Fruit fly (Drosophila melanogaster) whole organism, embryonic: ENCODE data around the gene Blos4.

Experiments used
- Aef1 ChIP-seq: fragments of 200-800 bp; sonication (Bioruptor generic); IDR thresholded peaks from 3 replicates; pipeline ENCODE4 v1.3.6; 2022; ENCODE audit warnings: missing biosample characterization, missing genetic modification characterization
- CG10209 ChIP-seq: fragments of 200-800 bp; sonication (Bioruptor generic); optimal IDR thresholded peaks from 3 replicates; lab custom pipeline; 2017; ENCODE audit warnings: missing biosample characterization, mild to moderate bottlenecking, missing genetic modification characterization, missing genetic modification reagents
- CG11398 ChIP-seq: fragments of 200-800 bp; sonication (Bioruptor generic); optimal IDR thresholded peaks from 2 replicates; lab custom pipeline; 2016; ENCODE audit warnings: missing biosample characterization, missing genetic modification characterization
- CG12744 ChIP-seq: fragments of 200-800 bp; sonication (Bioruptor generic); optimal IDR thresholded peaks from 2 replicates; lab custom pipeline; 2016; ENCODE audit warnings: missing biosample characterization, missing genetic modification characterization
- CG14710 ChIP-seq: fragments of 200-800 bp; sonication (Bioruptor generic); optimal IDR thresholded peaks from 3 replicates; lab custom pipeline; 2019; ENCODE audit warnings: missing biosample characterization, mild to moderate bottlenecking, missing genetic modification characterization, moderate library complexity
- CG1529 ChIP-seq: fragments of 200-800 bp; sonication (Bioruptor generic); optimal IDR thresholded peaks from 3 replicates; lab custom pipeline; 2018; ENCODE audit warnings: missing biosample characterization, missing genetic modification characterization
- CG16813 ChIP-seq: fragments of 200-800 bp; sonication (Bioruptor generic); IDR thresholded peaks from 3 replicates; pipeline ENCODE4 v1.3.6; 2022; ENCODE audit warnings: missing biosample characterization, missing genetic modification characterization; ENCODE audit not compliant: partially characterized antibody
- CG17568 ChIP-seq: fragments of 200-800 bp; sonication (Bioruptor generic); optimal IDR thresholded peaks from 2 replicates; lab custom pipeline; 2018; ENCODE audit warnings: missing biosample characterization, mild to moderate bottlenecking, missing genetic modification characterization, moderate library complexity
- CG17802 ChIP-seq: fragments of 200-800 bp; sonication (Bioruptor generic); optimal IDR thresholded peaks from 2 replicates; lab custom pipeline; 2018; ENCODE audit warnings: missing biosample characterization, mild to moderate bottlenecking, missing genetic modification characterization, moderate library complexity
- CG1792 ChIP-seq: fragments of 200-800 bp; sonication (Bioruptor generic); optimal IDR thresholded peaks from 2 replicates; lab custom pipeline; 2016; ENCODE audit warnings: missing biosample characterization, missing genetic modification characterization
- CG18764 ChIP-seq: fragments of 200-800 bp; sonication (Bioruptor generic); optimal IDR thresholded peaks from 3 replicates; lab custom pipeline; 2016; ENCODE audit warnings: missing biosample characterization, missing genetic modification characterization
- CG2120 ChIP-seq: fragments of 200-800 bp; sonication (Bioruptor generic); optimal IDR thresholded peaks from 3 replicates; lab custom pipeline; 2016; ENCODE audit warnings: missing biosample characterization, missing genetic modification characterization
- CG43689 ChIP-seq: fragments of 200-800 bp; sonication (Bioruptor generic); IDR thresholded peaks from 2 replicates; pipeline ENCODE4 v1.3.6; 2022; ENCODE audit warnings: missing biosample characterization, missing genetic modification characterization
- CG4707 ChIP-seq: fragments of 200-800 bp; sonication (Bioruptor generic); optimal IDR thresholded peaks from 2 replicates; lab custom pipeline; 2018; ENCODE audit warnings: missing biosample characterization, mild to moderate bottlenecking, missing genetic modification characterization, moderate library complexity
- CG6175 ChIP-seq: fragments of 200-800 bp; sonication (Bioruptor generic); IDR thresholded peaks from 3 replicates; pipeline ENCODE4 v1.3.6; 2022; ENCODE audit warnings: missing biosample characterization, missing genetic modification characterization
- CG7745 ChIP-seq: fragments of 200-800 bp; sonication (Bioruptor generic); optimal IDR thresholded peaks from 2 replicates; lab custom pipeline; 2018; ENCODE audit warnings: missing biosample characterization, mild to moderate bottlenecking, missing genetic modification characterization, moderate library complexity
- CG7839 ChIP-seq: fragments of 200-800 bp; sonication (Bioruptor generic); optimal IDR thresholded peaks from 3 replicates; lab custom pipeline; 2018; ENCODE audit warnings: missing biosample characterization, mild to moderate bottlenecking, missing genetic modification characterization, moderate library complexity
- CG8944 ChIP-seq: fragments of 200-800 bp; sonication (Bioruptor generic); optimal IDR thresholded peaks from 3 replicates; lab custom pipeline; 2016; ENCODE audit warnings: missing biosample characterization, missing genetic modification characterization
- CTCF ChIP-seq: fragments of 200-800 bp; sonication (Bioruptor generic); optimal IDR thresholded peaks from 2 replicates; lab custom pipeline; 2017; ENCODE audit warnings: missing biosample characterization, mild to moderate bottlenecking, missing genetic modification characterization, moderate library complexity
- CoRest ChIP-seq: fragments of 200-800 bp; sonication (Bioruptor generic); optimal IDR thresholded peaks from 3 replicates; lab custom pipeline; 2018; ENCODE audit warnings: missing biosample characterization, mild to moderate bottlenecking, missing genetic modification characterization, moderate library complexity
- Dp ChIP-seq: fragments of 200-800 bp; sonication (Bioruptor generic); optimal IDR thresholded peaks from 2 replicates; lab custom pipeline; 2018; ENCODE audit warnings: missing biosample characterization, mild to moderate bottlenecking, missing genetic modification characterization, moderate library complexity
- E2f1 ChIP-seq: fragments of 200-800 bp; sonication (Bioruptor generic); IDR thresholded peaks from 2 replicates; pipeline ENCODE4 v1.3.6; 2022; ENCODE audit warnings: missing biosample characterization, missing genetic modification characterization
- E2f2 ChIP-seq: fragments of 200-800 bp; sonication (Bioruptor generic); IDR thresholded peaks from 2 replicates; pipeline ENCODE4 v1.3.6; 2022; ENCODE audit warnings: missing biosample characterization, missing genetic modification characterization
- Ets65A ChIP-seq: fragments of 200-800 bp; sonication (Bioruptor generic); peaks from one replicate; lab custom pipeline; 2016; ENCODE audit warnings: missing biosample characterization, missing genetic modification characterization
- HLH3B ChIP-seq: fragments of 200-800 bp; sonication (Bioruptor generic); IDR thresholded peaks from 2 replicates; pipeline ENCODE4 v1.3.6; 2022; ENCODE audit warnings: missing biosample characterization, missing genetic modification characterization
- Hmr ChIP-seq: fragments of 200-800 bp; sonication (Bioruptor generic); optimal IDR thresholded peaks from 3 replicates; lab custom pipeline; 2017; ENCODE audit warnings: mild to moderate bottlenecking, missing biosample characterization, missing genetic modification reagents, missing genetic modification characterization
- Jarid2 ChIP-seq: fragments of 200-800 bp; sonication (Bioruptor generic); optimal IDR thresholded peaks from 3 replicates; lab custom pipeline; 2017; ENCODE audit warnings: mild to moderate bottlenecking, missing biosample characterization, missing genetic modification reagents, missing genetic modification characterization
- Lpt ChIP-seq: fragments of >200 bp; optimal IDR thresholded peaks from 2 replicates; lab custom pipeline; 2018; ENCODE audit warnings: missing biosample characterization, missing genetic modification characterization
- MESR4 ChIP-seq: fragments of 200-800 bp; sonication (Bioruptor generic); optimal IDR thresholded peaks from 2 replicates; lab custom pipeline; 2018; ENCODE audit warnings: missing biosample characterization, mild to moderate bottlenecking, missing genetic modification characterization, moderate library complexity
- Nf-YA ChIP-seq: fragments of 200-800 bp; sonication (Bioruptor generic); IDR thresholded peaks from 2 replicates; pipeline ENCODE4 v1.3.6; 2022; ENCODE audit warnings: missing biosample characterization, missing genetic modification characterization
- Nf-YB ChIP-seq: fragments of 200-800 bp; sonication (Bioruptor generic); optimal IDR thresholded peaks from 3 replicates; lab custom pipeline; 2019; ENCODE audit warnings: missing biosample characterization, mild to moderate bottlenecking, missing genetic modification characterization, moderate library complexity
- Scr ChIP-seq: fragments of 200-800 bp; sonication (Bioruptor generic); IDR thresholded peaks from 2 replicates; pipeline ENCODE4 v1.3.6; 2022; ENCODE audit warnings: missing biosample characterization, missing genetic modification characterization; ENCODE audit not compliant: partially characterized antibody
- Spps ChIP-seq: fragments of 200-800 bp; sonication (Bioruptor generic); optimal IDR thresholded peaks from 2 replicates; lab custom pipeline; 2018; ENCODE audit warnings: missing biosample characterization, mild to moderate bottlenecking, missing genetic modification characterization
- Sry-β ChIP-seq: fragments of 200-800 bp; sonication (Bioruptor generic); optimal IDR thresholded peaks from 2 replicates; lab custom pipeline; 2018; ENCODE audit warnings: missing biosample characterization, mild to moderate bottlenecking, missing genetic modification characterization, moderate library complexity
- TFAM ChIP-seq: fragments of 200-800 bp; sonication (Bioruptor generic); optimal IDR thresholded peaks from 2 replicates; lab custom pipeline; 2017; ENCODE audit warnings: missing biosample characterization, missing genetic modification characterization, inconsistent platforms
- Taf1 ChIP-seq: fragments of 200-800 bp; sonication (Bioruptor generic); IDR thresholded peaks from 2 replicates; pipeline ENCODE4 v1.3.6; 2022; ENCODE audit warnings: missing biosample characterization, missing genetic modification characterization
- bsh ChIP-seq, 2 experiments: fragments of 200-800 bp; sonication (Bioruptor generic); optimal IDR thresholded peaks; 2 replicates each; lab custom pipeline; 2017 to 2018; ENCODE audit warnings: mild to moderate bottlenecking in 2 of 2, missing biosample characterization in 2 of 2, missing genetic modification characterization in 2 of 2, moderate library complexity in 1 of 2
- cg ChIP-seq: fragments of 200-800 bp; sonication (Bioruptor generic); optimal IDR thresholded peaks from 3 replicates; lab custom pipeline; 2019; ENCODE audit warnings: missing biosample characterization, mild to moderate bottlenecking, missing genetic modification characterization, moderate library complexity
- crc ChIP-seq: fragments of 200-800 bp; sonication (Bioruptor generic); optimal IDR thresholded peaks from 2 replicates; lab custom pipeline; 2016; ENCODE audit warnings: missing biosample characterization, missing genetic modification characterization
- esg ChIP-seq: fragments of 200-800 bp; sonication (Bioruptor generic); conservative IDR thresholded peaks from 2 replicates; pipeline ENCODE4 v1.3.6; 2022; ENCODE audit warnings: missing biosample characterization, missing genetic modification characterization
- grn ChIP-seq: fragments of 200-800 bp; sonication (Bioruptor generic); optimal IDR thresholded peaks from 3 replicates; lab custom pipeline; 2017; ENCODE audit warnings: missing biosample characterization, missing genetic modification characterization
- gsb ChIP-seq: fragments of 200-800 bp; sonication (Bioruptor generic); IDR thresholded peaks from 2 replicates; pipeline ENCODE4 v1.3.6; 2022; ENCODE audit warnings: missing biosample characterization, missing genetic modification characterization
- h ChIP-seq: fragments of >200 bp; optimal IDR thresholded peaks from 2 replicates; lab custom pipeline; 2017
- ham ChIP-seq: fragments of 200-800 bp; sonication (Bioruptor generic); IDR thresholded peaks from 2 replicates; pipeline ENCODE4 v1.3.6; 2022; ENCODE audit warnings: missing biosample characterization, missing genetic modification characterization
- ken ChIP-seq: fragments of 200-800 bp; sonication (Bioruptor generic); IDR thresholded peaks from 3 replicates; pipeline ENCODE4 v1.3.6; 2022; ENCODE audit warnings: missing biosample characterization, missing genetic modification characterization
- nmo ChIP-seq: fragments of 200-800 bp; sonication (Bioruptor generic); optimal IDR thresholded peaks from 2 replicates; lab custom pipeline; 2018; ENCODE audit warnings: missing biosample characterization, mild to moderate bottlenecking, missing genetic modification characterization, moderate library complexity
- odd ChIP-seq: fragments of 200-800 bp; sonication (Bioruptor generic); optimal IDR thresholded peaks from 2 replicates; lab custom pipeline; 2017; ENCODE audit warnings: missing biosample characterization, mild to moderate bottlenecking, missing genetic modification characterization
- sc ChIP-seq, 3 experiments: fragments of >200 bp in 2 of 3; fragments of 200-800 bp in 1 of 3; sonication (Bioruptor generic) in 1 of 3; optimal IDR thresholded peaks; 2 replicates in 2 of 3; 3 replicates in 1 of 3; lab custom pipeline; 2017; ENCODE audit warnings: mild to moderate bottlenecking in 1 of 3, missing biosample characterization in 1 of 3, missing genetic modification characterization in 1 of 3, missing genetic modification reagents in 1 of 3
- stwl ChIP-seq: fragments of 200-800 bp; sonication (Bioruptor generic); optimal IDR thresholded peaks from 3 replicates; lab custom pipeline; 2018; ENCODE audit warnings: missing biosample characterization, mild to moderate bottlenecking, missing genetic modification characterization, moderate library complexity
- twi ChIP-seq: fragments of 200-800 bp; optimal IDR thresholded peaks from 2 replicates; lab custom pipeline; 2019; ENCODE audit warnings: missing biosample characterization, mild to moderate bottlenecking, missing genetic modification characterization, moderate library complexity

The Blos4 gene

dm6 chr3L:10861657-10862543 lies 17.0 kb upstream of the Blos4 start (continued):
- TF ChIP-seq odd: no peak
- no peak for TF ChIP-seq CG8944 (GFP tag; lab: Kevin White, UChicago)
- TF ChIP-seq CG6175 (GFP tag; lab: Robert Waterston, UW): no peak
- TF ChIP-seq CG7745 (tag; lab: Kevin White, UChicago): no peak
- no peak for TF ChIP-seq grn
- no peak for TF ChIP-seq sc (optimal IDR thresholded peaks at IDR 0.05; lab: Kevin White, UChicago)
- TF ChIP-seq sc (GFP tag; optimal IDR thresholded peaks at IDR 0.05; lab: Kevin White, UChicago): no peak
- TF ChIP-seq CG14710 (tag; lab: Kevin White, UChicago): no peak
- no peak for TF ChIP-seq E2f2 (GFP tag; lab: Robert Waterston, UW)
- TF ChIP-seq crc (GFP tag; lab: Kevin White, UChicago): no peak
- TF ChIP-seq CTCF (GFP tag; lab: Kevin White, UChicago): no peak
- peak; percentile 24 for TF ChIP-seq CG2120 (GFP tag; lab: Kevin White, UChicago)
- TF ChIP-seq Aef1 (GFP tag; lab: Robert Waterston, UW): no peak
- no peak for TF ChIP-seq CG12744 (GFP tag; lab: Kevin White, UChicago)
- TF ChIP-seq stwl (tag; lab: Kevin White, UChicago): no peak
- TF ChIP-seq Spps (tag; lab: Kevin White, UChicago): no peak
- no peak for TF ChIP-seq Scr (GFP tag; lab: Robert Waterston, UW)
- no peak for TF ChIP-seq h (lab: Kevin White, UChicago)
- TF ChIP-seq CG43689 (GFP tag; lab: Robert Waterston, UW): no peak
- no peak for TF ChIP-seq bsh (GFP tag; optimal IDR thresholded peaks at IDR 0.05; lab: Kevin White, UChicago)
- TF ChIP-seq TFAM: no peak
- TF ChIP-seq Ets65A (GFP tag; lab: Kevin White, UChicago): no peak
- TF ChIP-seq cg (GFP tag; lab: Kevin White, UChicago): peak; percentile 29
- no peak for TF ChIP-seq ken (GFP tag; lab: Robert Waterston, UW)
- TF ChIP-seq CG11398: no peak
- TF ChIP-seq Lpt (GFP tag; lab: Kevin White, UChicago): no peak
- TF ChIP-seq MESR4 (GFP tag; lab: Kevin White, UChicago): no peak
- TF ChIP-seq Nf-YA: no peak
- no peak for TF ChIP-seq CG10209 (GFP tag; lab: Kevin White, UChicago)
- no peak for TF ChIP-seq Nf-YB (GFP tag; lab: Kevin White, UChicago)
- TF ChIP-seq nmo (GFP tag; lab: Kevin White, UChicago): no peak
- TF ChIP-seq twi (tag; lab: Kevin White, UChicago): no peak
- TF ChIP-seq Taf1: no peak; the same call in 1 of the 2 replicates
- TF ChIP-seq CG16813 (GFP tag; lab: Robert Waterston, UW): no peak
- no peak for TF ChIP-seq CG17802 (tag; lab: Kevin White, UChicago)
- no peak for TF ChIP-seq esg (GFP tag; lab: Robert Waterston, UW)
- TF ChIP-seq CG17568 (GFP tag; lab: Kevin White, UChicago): no peak
- no peak for TF ChIP-seq CG1529 (GFP tag; lab: Kevin White, UChicago)
- peak; percentile 32; the same call in 1 of the 2 replicates for TF ChIP-seq E2f1 (GFP tag; lab: Robert Waterston, UW)
- no peak for TF ChIP-seq CG4707
- no peak for TF ChIP-seq gsb (GFP tag; lab: Robert Waterston, UW)
- peak; percentile 26 for TF ChIP-seq CG7839 (tag; lab: Kevin White, UChicago)
- no peak for TF ChIP-seq Dp (GFP tag; lab: Kevin White, UChicago)
- no peak for TF ChIP-seq Jarid2 (GFP tag; lab: Kevin White, UChicago)
- TF ChIP-seq HLH3B: no peak
- no peak for TF ChIP-seq CG1792 (GFP tag; lab: Kevin White, UChicago)
- TF ChIP-seq CoRest (tag; lab: Kevin White, UChicago): no peak
- no peak for TF ChIP-seq CG18764 (GFP tag; lab: Kevin White, UChicago)
- TF ChIP-seq Sry-β (GFP tag; lab: Kevin White, UChicago): no peak
- TF ChIP-seq Hmr (GFP tag; lab: Kevin White, UChicago): no peak
- TF ChIP-seq ham (GFP tag; lab: Robert Waterston, UW): no peak
